Worm (Caenorhabditis elegans): Measurements from ENCODE around the gene F49H6.8.

ce11 chrV:17021361-17021760, 1.1 kb downstream of the F49H6.8 start, which contains the start of gene F49H6.12:
- no peak for TF ChIP-seq sox-4 (tag; optimal IDR thresholded peaks at IDR 0.05)
- TF ChIP-seq ceh-6 (GFP tag; optimal IDR thresholded peaks at IDR 0.05): no peak
- TF ChIP-seq ceh-48 (tag; optimal IDR thresholded peaks at IDR 0.05): no peak
- TF ChIP-seq madf-2 (tag; optimal IDR thresholded peaks at IDR 0.05): no peak
